Fruit fly (Drosophila melanogaster) whole organism, prepupa: Measurements from ENCODE around the gene Mgat3.

Experiments used
- Blimp-1 ChIP-seq: fragments of 200-800 bp; sonication (Bioruptor generic); optimal IDR thresholded peaks from 3 replicates; lab custom pipeline; 2017; ENCODE audit warnings: missing biosample characterization, missing genetic modification characterization, mild to moderate bottlenecking, moderate library complexity, missing genetic modification reagents
- CG10631 ChIP-seq: fragments of 200-800 bp; sonication (Bioruptor generic); optimal IDR thresholded peaks from 2 replicates; lab custom pipeline; 2016; ENCODE audit warnings: missing biosample characterization, missing genetic modification characterization
- CG10669 ChIP-seq: fragments of 200-800 bp; sonication (Bioruptor generic); optimal IDR thresholded peaks from 3 replicates; lab custom pipeline; 2018; ENCODE audit warnings: missing biosample characterization, mild to moderate bottlenecking, missing genetic modification characterization, moderate library complexity
- CG11762 ChIP-seq: fragments of 200-800 bp; sonication (Bioruptor generic); optimal IDR thresholded peaks from 3 replicates; lab custom pipeline; 2016; ENCODE audit warnings: missing biosample characterization, missing genetic modification characterization; ENCODE audit not compliant: insufficient read depth
- CG15336 ChIP-seq: fragments of 200-800 bp; sonication (Bioruptor generic); IDR thresholded peaks from 2 replicates; pipeline ENCODE4 v1.3.6; 2022; ENCODE audit warnings: missing biosample characterization, missing genetic modification characterization
- CG1621 ChIP-seq: fragments of 200-800 bp; sonication (Bioruptor generic); optimal IDR thresholded peaks from 3 replicates; lab custom pipeline; 2018; ENCODE audit warnings: missing biosample characterization, mild to moderate bottlenecking, missing genetic modification characterization
- CG16779 ChIP-seq: fragments of 200-800 bp; sonication (Bioruptor generic); optimal IDR thresholded peaks from 3 replicates; lab custom pipeline; 2017; ENCODE audit warnings: missing biosample characterization, mild to moderate bottlenecking, missing genetic modification characterization
- CG3032 ChIP-seq: fragments of 200-800 bp; optimal IDR thresholded peaks from 2 replicates; lab custom pipeline; 2019; ENCODE audit warnings: missing biosample characterization, mild to moderate bottlenecking, missing genetic modification characterization, moderate library complexity
- CG31627 ChIP-seq: fragments of 200-800 bp; sonication (Bioruptor generic); optimal IDR thresholded peaks from 3 replicates; lab custom pipeline; 2016; ENCODE audit warnings: missing biosample characterization, missing genetic modification characterization
- CG32006 ChIP-seq: fragments of 200-800 bp; sonication (Bioruptor generic); optimal IDR thresholded peaks from 3 replicates; lab custom pipeline; 2017; ENCODE audit warnings: missing biosample characterization, mild to moderate bottlenecking, missing genetic modification characterization
- CG34406 ChIP-seq: fragments of 200-800 bp; sonication (Bioruptor generic); optimal IDR thresholded peaks from 3 replicates; lab custom pipeline; 2016; ENCODE audit warnings: missing biosample characterization, missing genetic modification characterization
- CG3919 ChIP-seq: fragments of 200-800 bp; sonication (Bioruptor generic); optimal IDR thresholded peaks from 3 replicates; lab custom pipeline; 2016; ENCODE audit warnings: missing biosample characterization, missing genetic modification characterization
- CG4318 ChIP-seq: fragments of 200-800 bp; sonication (Bioruptor generic); optimal IDR thresholded peaks from 3 replicates; lab custom pipeline; 2017; ENCODE audit warnings: missing biosample characterization, mild to moderate bottlenecking, missing genetic modification characterization
- CG6163 ChIP-seq: fragments of 200-800 bp; sonication (Bioruptor generic); IDR thresholded peaks from 3 replicates; pipeline ENCODE4 v1.3.6; 2022; ENCODE audit warnings: missing biosample characterization, missing genetic modification characterization
- CG6276 ChIP-seq: fragments of 200-800 bp; sonication (Bioruptor generic); optimal IDR thresholded peaks from 2 replicates; lab custom pipeline; 2017; ENCODE audit warnings: missing biosample characterization, mild to moderate bottlenecking, missing genetic modification characterization
- CG6808 ChIP-seq: fragments of 200-800 bp; sonication (Bioruptor generic); optimal IDR thresholded peaks from 3 replicates; lab custom pipeline; 2017; ENCODE audit warnings: missing biosample characterization, missing genetic modification characterization, mild to moderate bottlenecking, moderate library complexity, missing genetic modification reagents
- CG6854 ChIP-seq: fragments of 200-800 bp; sonication (Bioruptor generic); optimal IDR thresholded peaks from 2 replicates; lab custom pipeline; 2017; ENCODE audit warnings: missing biosample characterization, mild to moderate bottlenecking, missing genetic modification characterization
- CG8119 ChIP-seq: fragments of 200-800 bp; sonication (Bioruptor generic); IDR thresholded peaks from 3 replicates; pipeline ENCODE4 v1.3.6; 2022; ENCODE audit warnings: missing biosample characterization, missing genetic modification characterization
- CG8319 ChIP-seq: fragments of 200-800 bp; sonication (Bioruptor generic); optimal IDR thresholded peaks from 3 replicates; lab custom pipeline; 2016; ENCODE audit warnings: missing biosample characterization, missing genetic modification characterization
- CG8632 ChIP-seq: fragments of 200-800 bp; sonication (Bioruptor generic); optimal IDR thresholded peaks from 3 replicates; lab custom pipeline; 2016; ENCODE audit warnings: missing biosample characterization, missing genetic modification characterization
- CG9139 ChIP-seq: fragments of 200-800 bp; sonication (Bioruptor generic); optimal IDR thresholded peaks from 3 replicates; lab custom pipeline; 2017; ENCODE audit warnings: missing biosample characterization, mild to moderate bottlenecking, missing genetic modification characterization
- Eip75B ChIP-seq: fragments of 200-800 bp; sonication (Bioruptor generic); optimal IDR thresholded peaks from 3 replicates; lab custom pipeline; 2016; ENCODE audit warnings: missing biosample characterization, missing genetic modification characterization
- Eip78C ChIP-seq: fragments of 200-800 bp; sonication (Bioruptor generic); peaks from one replicate; lab custom pipeline; 2016; ENCODE audit warnings: missing biosample characterization, missing genetic modification characterization
- Eip93F ChIP-seq: fragments of 200-800 bp; sonication (Bioruptor generic); optimal IDR thresholded peaks from 2 replicates; lab custom pipeline; 2016; ENCODE audit warnings: missing biosample characterization, mild to moderate bottlenecking, missing genetic modification characterization
- Ets96B ChIP-seq: fragments of 200-800 bp; optimal IDR thresholded peaks from 2 replicates; lab custom pipeline; 2019; ENCODE audit warnings: missing biosample characterization, mild to moderate bottlenecking, missing genetic modification characterization, moderate library complexity
- Gug ChIP-seq: fragments of 200-800 bp; sonication (Bioruptor generic); IDR thresholded peaks from 2 replicates; pipeline ENCODE4 v1.3.6; 2022; ENCODE audit warnings: missing biosample characterization, missing genetic modification characterization
- Hr39 ChIP-seq: fragments of 200-800 bp; sonication (Bioruptor generic); optimal IDR thresholded peaks from 2 replicates; lab custom pipeline; 2016; ENCODE audit warnings: missing biosample characterization, missing genetic modification characterization
- Hr4 ChIP-seq: fragments of 200-800 bp; sonication (Bioruptor generic); optimal IDR thresholded peaks from 3 replicates; lab custom pipeline; 2016; ENCODE audit warnings: missing biosample characterization, missing genetic modification characterization
- Lpt ChIP-seq: fragments of 200-800 bp; sonication (Bioruptor generic); optimal IDR thresholded peaks from 3 replicates; lab custom pipeline; 2016; ENCODE audit warnings: missing biosample characterization, missing genetic modification characterization
- Met ChIP-seq: fragments of 200-800 bp; sonication (Bioruptor generic); optimal IDR thresholded peaks from 3 replicates; lab custom pipeline; 2016; ENCODE audit warnings: missing biosample characterization, missing genetic modification characterization
- OdsH ChIP-seq: fragments of 200-800 bp; sonication (Bioruptor generic); optimal IDR thresholded peaks from 3 replicates; lab custom pipeline; 2016; ENCODE audit warnings: missing biosample characterization, missing genetic modification characterization
- Sox14 ChIP-seq: fragments of 200-800 bp; sonication (Bioruptor generic); optimal IDR thresholded peaks from 3 replicates; lab custom pipeline; 2016; ENCODE audit warnings: missing biosample characterization, missing genetic modification characterization
- Sox15 ChIP-seq: fragments of 200-800 bp; sonication (Bioruptor generic); optimal IDR thresholded peaks from 3 replicates; lab custom pipeline; 2016; ENCODE audit warnings: missing biosample characterization, missing genetic modification characterization
- achi ChIP-seq: fragments of 200-800 bp; sonication (Bioruptor generic); optimal IDR thresholded peaks from 3 replicates; lab custom pipeline; 2016; ENCODE audit warnings: missing biosample characterization, missing genetic modification characterization
- cyc ChIP-seq: fragments of 200-800 bp; sonication (Bioruptor generic); optimal IDR thresholded peaks from 3 replicates; lab custom pipeline; 2016; ENCODE audit warnings: missing biosample characterization, missing genetic modification characterization
- dac ChIP-seq: fragments of 200-800 bp; sonication (Bioruptor generic); optimal IDR thresholded peaks from 2 replicates; lab custom pipeline; 2017; ENCODE audit warnings: missing biosample characterization, mild to moderate bottlenecking, missing genetic modification characterization
- dsx ChIP-seq: fragments of 200-800 bp; optimal IDR thresholded peaks from 3 replicates; lab custom pipeline; 2019; ENCODE audit warnings: missing biosample characterization, mild to moderate bottlenecking, missing genetic modification characterization, moderate library complexity; ENCODE audit not compliant: poor library complexity, severe bottlenecking
- eg ChIP-seq: fragments of 200-800 bp; sonication (Bioruptor generic); IDR thresholded peaks from 3 replicates; pipeline ENCODE4 v1.3.6; 2022; ENCODE audit warnings: missing biosample characterization, missing genetic modification characterization
- esn ChIP-seq: fragments of 200-800 bp; sonication (Bioruptor generic); optimal IDR thresholded peaks from 2 replicates; lab custom pipeline; 2016; ENCODE audit warnings: missing biosample characterization, mild to moderate bottlenecking, missing genetic modification characterization, moderate library complexity
- fd59A ChIP-seq: fragments of 200-800 bp; sonication (Bioruptor generic); optimal IDR thresholded peaks from 2 replicates; lab custom pipeline; 2017; ENCODE audit warnings: missing biosample characterization, mild to moderate bottlenecking, missing genetic modification characterization, missing genetic modification reagents
- fd85E ChIP-seq: fragments of 200-800 bp; sonication (Bioruptor generic); optimal IDR thresholded peaks from 3 replicates; lab custom pipeline; 2016; ENCODE audit warnings: missing biosample characterization, missing genetic modification characterization
- fkh ChIP-seq: fragments of 200-800 bp; sonication (Bioruptor generic); optimal IDR thresholded peaks from 3 replicates; lab custom pipeline; 2017; ENCODE audit warnings: missing biosample characterization, mild to moderate bottlenecking, missing genetic modification characterization, moderate library complexity
- lz ChIP-seq: fragments of 200-800 bp; sonication (Bioruptor generic); optimal IDR thresholded peaks from 3 replicates; lab custom pipeline; 2016; ENCODE audit warnings: missing biosample characterization, missing genetic modification characterization
- net ChIP-seq: fragments of 200-800 bp; sonication (Bioruptor generic); optimal IDR thresholded peaks from 3 replicates; lab custom pipeline; 2016; ENCODE audit warnings: missing biosample characterization, missing genetic modification characterization
- pdm3 ChIP-seq: fragments of 200-800 bp; sonication (Bioruptor generic); optimal IDR thresholded peaks from 3 replicates; lab custom pipeline; 2016; ENCODE audit warnings: missing biosample characterization, missing genetic modification characterization
- salr ChIP-seq, 2 experiments: fragments of 200-800 bp; sonication (Bioruptor generic); optimal IDR thresholded peaks; 3 replicates each; lab custom pipeline; 2016 to 2018; ENCODE audit warnings: missing biosample characterization in 2 of 2, missing genetic modification characterization in 2 of 2, mild to moderate bottlenecking in 1 of 2
- spab ChIP-seq: fragments of 200-800 bp; sonication (Bioruptor generic); optimal IDR thresholded peaks from 2 replicates; lab custom pipeline; 2017; ENCODE audit warnings: missing biosample characterization, mild to moderate bottlenecking, missing genetic modification characterization, missing genetic modification reagents
- svp ChIP-seq: fragments of 200-800 bp; sonication (Bioruptor generic); peaks from one replicate; lab custom pipeline; 2016; ENCODE audit warnings: missing biosample characterization, missing genetic modification characterization
- vri ChIP-seq: fragments of 200-800 bp; sonication (Bioruptor generic); optimal IDR thresholded peaks from 3 replicates; lab custom pipeline; 2016; ENCODE audit warnings: missing biosample characterization, mild to moderate bottlenecking, missing genetic modification characterization

The Mgat3 gene

dm6 chr2L:13179095-13179494, 3.3 kb downstream of the Mgat3 start, which contains the start of gene Alg7:
Gene Alg7, plus strand, starts transcription at chr2L:13179247.
- no peak for TF ChIP-seq cyc
- TF ChIP-seq CG4318 (GFP tag; lab: Kevin White, UChicago), result no peak
- no peak for TF ChIP-seq CG9139 (GFP tag; lab: Kevin White, UChicago)

DNA sequence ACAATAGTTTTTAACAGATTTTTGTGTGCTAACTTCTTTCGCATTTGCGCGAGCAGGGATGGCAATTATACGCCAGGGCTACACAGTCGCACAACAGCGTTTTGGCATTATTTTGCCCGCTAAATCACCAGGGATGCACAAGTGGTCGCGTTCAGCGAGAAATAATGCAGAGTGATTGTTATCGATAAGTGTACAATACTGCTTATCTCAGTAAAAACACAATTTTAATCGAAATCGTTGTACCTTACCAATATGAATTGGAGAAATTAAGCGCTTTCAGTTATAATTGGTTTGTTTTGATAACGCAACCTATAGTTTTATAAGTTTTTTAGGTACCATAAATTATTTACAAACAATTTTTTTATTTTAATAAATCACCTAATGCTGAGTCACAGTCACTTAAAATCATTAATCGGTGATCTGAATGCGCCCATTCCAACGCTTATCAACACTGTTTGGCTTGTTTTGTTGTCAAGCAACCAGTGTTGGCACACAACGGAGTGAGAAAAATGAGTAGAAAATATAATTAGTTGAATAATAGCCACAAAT, 5.6 kb downstream of the Mgat3 start, which contains the start of the genes Sfmbt and CG5439:
Gene Sfmbt (minus strand): TSS at position 85 of the 549 bp plus-strand sequence.
Gene CG5439 (plus strand): TSS at position 450 of the 549 bp plus-strand sequence.
- TF ChIP-seq CG6854 (GFP tag; lab: Kevin White, UChicago) (no peak), fd59A (peak; percentile 47), esn (peak; percentile 85), net (no peak), Hr4 (GFP tag; lab: Kevin White, UChicago) (no peak), dac (GFP tag; lab: Kevin White, UChicago) (peak; percentile 1), spab (GFP tag; lab: Kevin White, UChicago) (no peak), dsx (GFP tag; lab: Kevin White, UChicago) (no peak), Lpt (GFP tag; lab: Kevin White, UChicago) (no peak), Hr39 (GFP tag; lab: Kevin White, UChicago) (peak; percentile 81), fd85E (GFP tag; lab: Kevin White, UChicago) (no peak), CG6808 (no peak), CG3032 (peak; percentile 79), CG9139 (GFP tag; lab: Kevin White, UChicago) (no peak), CG31627 (GFP tag; lab: Kevin White, UChicago) (peak; percentile 84), CG10669 (GFP tag; lab: Kevin White, UChicago) (no peak), CG8119 (GFP tag; lab: Robert Waterston, UW) (no peak), CG1621 (tag; lab: Kevin White, UChicago) (no peak), CG32006 (GFP tag; lab: Kevin White, UChicago) (no peak), Eip93F (GFP tag; lab: Kevin White, UChicago) (peak; percentile 10), lz (peak; percentile 85), CG10631 (GFP tag; lab: Kevin White, UChicago) (peak; percentile 85), fkh (no peak), CG11762 (no peak), svp (GFP tag; lab: Kevin White, UChicago) (no peak), CG16779 (tag; lab: Kevin White, UChicago) (no peak), Sox14 (GFP tag; lab: Kevin White, UChicago) (peak; percentile 83), OdsH (GFP tag; lab: Kevin White, UChicago) (no peak), Sox15 (peak; percentile 75), cyc (peak; percentile 85), CG15336 (GFP tag; lab: Robert Waterston, UW) (no peak; the same call in 1 of the 2 replicates), Blimp-1 (GFP tag; lab: Kevin White, UChicago) (no peak), salr (GFP tag; optimal IDR thresholded peaks at IDR 0.05; lab: Kevin White, UChicago) (peak in 1 of 2 experiments; percentile 39), CG6163 (no peak), CG4318 (GFP tag; lab: Kevin White, UChicago) (no peak), Gug (peak; percentile 70; the same call in 1 of the 2 replicates), Met (GFP tag; lab: Kevin White, UChicago) (no peak), CG34406 (GFP tag; lab: Kevin White, UChicago) (peak; percentile 69), eg (no peak; the same call in 2 of the 3 replicates), CG8319 (GFP tag; lab: Kevin White, UChicago) (no peak), Ets96B (tag; lab: Kevin White, UChicago) (peak; percentile 59), Eip75B (GFP tag; lab: Kevin White, UChicago) (no peak), CG3919 (GFP tag; lab: Kevin White, UChicago) (no peak), Eip78C (GFP tag; lab: Kevin White, UChicago) (peak; percentile 88), pdm3 (GFP tag; lab: Kevin White, UChicago) (no peak), CG8632 (GFP tag; lab: Kevin White, UChicago) (no peak), CG6276 (GFP tag; lab: Kevin White, UChicago) (no peak), achi (GFP tag; lab: Kevin White, UChicago) (no peak), vri (GFP tag; lab: Kevin White, UChicago) (no peak)
